Fruit fly (Drosophila melanogaster): ENCODE measurements around the gene CG14294.

dm6 chr3R:18949131-18949530 is 47.1 kb upstream of the CG14294 start:
- TF ChIP-seq usp (GFP tag; optimal IDR thresholded peaks at IDR 0.05) (no peak), pan (optimal IDR thresholded peaks at IDR 0.05) (no peak)

Measured in whole organism.